Worm (Caenorhabditis elegans): ENCODE data around the gene Y43F8C.15.

The Y43F8C.15 gene

DNA sequence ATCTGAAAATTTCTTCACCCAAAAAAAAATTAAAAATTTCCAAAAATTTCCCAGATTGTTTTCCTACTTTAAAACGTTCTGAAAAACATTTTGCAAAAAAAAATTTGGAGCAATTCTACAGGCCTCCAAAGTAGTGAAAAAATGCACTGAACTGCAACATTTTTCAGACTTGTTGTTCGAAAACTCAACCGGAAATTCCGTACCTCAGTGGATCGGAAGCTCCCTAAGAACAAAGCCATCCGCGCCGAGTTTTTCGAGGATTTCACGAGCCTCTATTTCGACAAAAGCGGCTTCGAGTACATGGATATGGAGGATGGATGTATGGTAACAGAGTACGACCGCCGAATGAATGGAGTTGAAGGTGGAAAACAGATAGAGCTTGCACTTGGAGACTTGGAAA, 27.7 kb upstream of the Y43F8C.15 start, which contains the start of gene fbxa-131:
TSS of gene fbxa-131 (plus strand) at position 301 of the 400 bp plus-strand sequence.
- no peak for TF ChIP-seq F13H6.1 (tag; optimal IDR thresholded peaks at IDR 0.05)
- TF ChIP-seq nhr-23 (tag; optimal IDR thresholded peaks at IDR 0.05) = no peak
- TF ChIP-seq nhr-10 (tag; optimal IDR thresholded peaks at IDR 0.05) = no peak
- TF ChIP-seq dmd-4 (tag; optimal IDR thresholded peaks at IDR 0.05) = no peak
- TF ChIP-seq lin-11 (tag; optimal IDR thresholded peaks at IDR 0.05) = no peak
- no peak for TF ChIP-seq unc-62 (GFP tag; optimal IDR thresholded peaks at IDR 0.05)
- no peak for TF ChIP-seq ztf-1 (GFP tag; conservative IDR thresholded peaks at IDR 0.05)
- no peak for TF ChIP-seq crh-2 (tag; optimal IDR thresholded peaks at IDR 0.05)
- no peak for TF ChIP-seq nhr-12 (tag; optimal IDR thresholded peaks at IDR 0.05)
- TF ChIP-seq unc-55 (GFP tag; optimal IDR thresholded peaks at IDR 0.05) = no peak
- TF ChIP-seq snpc-4 (tag; optimal IDR thresholded peaks at IDR 0.05) = no peak
- no peak for TF ChIP-seq egl-27 (tag; optimal IDR thresholded peaks at IDR 0.05)
- TF ChIP-seq ceh-16 (tag; optimal IDR thresholded peaks at IDR 0.05) = no peak
- no peak for TF ChIP-seq nhr-237 (tag; optimal IDR thresholded peaks at IDR 0.05)
- TF ChIP-seq nhr-129 (tag; optimal IDR thresholded peaks at IDR 0.05) = no peak
- no peak for TF ChIP-seq aly-2 (tag; optimal IDR thresholded peaks at IDR 0.05)
- no peak for TF ChIP-seq alr-1 (tag; optimal IDR thresholded peaks at IDR 0.05)
- no peak for TF ChIP-seq fos-1 (tag; optimal IDR thresholded peaks at IDR 0.05)
- TF ChIP-seq C34F6.9 (tag; optimal IDR thresholded peaks at IDR 0.05) = no peak

DNA sequence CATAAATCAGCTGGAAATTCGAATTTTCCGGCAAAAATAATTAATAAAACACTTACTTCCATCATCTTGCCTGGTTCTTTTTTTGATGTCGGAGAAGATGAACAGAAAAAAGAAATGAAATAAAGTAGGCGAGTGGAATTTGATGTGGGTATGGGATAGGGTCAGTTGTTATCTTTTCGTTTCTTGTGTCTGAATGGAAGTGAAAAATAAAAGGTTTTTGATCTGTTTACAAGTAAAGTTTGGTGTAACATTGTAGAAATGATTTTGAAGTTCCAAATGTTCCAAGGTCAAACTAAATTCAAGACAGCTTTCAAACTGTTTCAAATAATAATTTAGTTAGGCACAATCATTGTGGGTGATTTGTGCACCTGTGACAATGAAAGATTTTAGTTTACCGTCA, 27.0 kb upstream of the Y43F8C.15 start, which contains the start of gene W04E12.7:
TSS of gene W04E12.7 (minus strand) at position 101 of the 400 bp plus-strand sequence.
- TF ChIP-seq ztf-4 (tag; optimal IDR thresholded peaks at IDR 0.05) (no peak), C34F6.9 (tag; optimal IDR thresholded peaks at IDR 0.05) (no peak)

DNA sequence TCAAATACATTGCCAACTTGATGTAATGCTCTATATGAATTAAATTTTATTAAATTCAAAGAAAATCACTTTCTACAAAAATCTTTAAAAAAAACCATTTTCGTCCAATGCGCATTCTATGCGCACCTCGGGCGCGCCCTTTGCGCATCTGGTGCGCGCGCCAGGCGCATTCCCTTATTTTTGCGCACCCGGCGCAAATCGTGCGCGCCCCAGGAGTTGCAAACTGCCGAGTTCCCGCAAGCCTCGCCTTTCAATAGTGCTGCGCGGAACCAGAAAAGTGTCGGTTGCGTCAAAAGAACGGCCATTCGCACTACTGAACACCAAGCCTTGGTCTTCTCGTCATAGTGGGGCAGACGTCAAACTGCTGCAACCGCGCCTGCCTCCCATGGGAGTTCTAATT, 23.3 kb upstream of the Y43F8C.15 start:
- TF ChIP-seq nhr-77 (tag; optimal IDR thresholded peaks at IDR 0.05) (no peak), gmeb-1 (tag; optimal IDR thresholded peaks at IDR 0.05) (no peak), ama-1 (optimal IDR thresholded peaks at IDR 0.05) (no peak), aly-2 (tag; optimal IDR thresholded peaks at IDR 0.05) (no peak)

DNA sequence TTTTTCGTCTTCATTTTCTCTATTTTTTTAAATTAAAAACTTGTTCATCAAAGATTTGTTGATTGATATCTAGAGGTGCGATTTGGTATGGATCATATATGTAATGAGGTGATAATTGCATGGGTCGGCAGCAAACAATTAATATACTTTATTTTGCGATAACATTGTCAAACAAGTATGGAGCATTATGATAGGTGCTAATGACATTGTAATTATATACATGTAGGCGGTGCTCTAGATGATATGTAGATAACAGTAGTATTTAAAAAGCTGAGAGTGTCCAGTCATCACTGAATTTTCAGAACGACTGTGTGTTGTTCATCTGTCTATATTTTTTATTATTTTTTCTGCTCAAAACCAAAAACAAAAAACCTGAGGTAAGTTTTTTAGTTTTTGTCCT, 19.9 kb upstream of the Y43F8C.15 start, which contains the start of gene Y116F11A.1:
TSS of gene Y116F11A.1 (plus strand) at position 301 of the 400 bp plus-strand sequence.
- TF ChIP-seq lsy-2 (tag; optimal IDR thresholded peaks at IDR 0.05) = no peak
- TF ChIP-seq nhr-6 (tag; optimal IDR thresholded peaks at IDR 0.05) = no peak
- no peak for TF ChIP-seq zag-1 (tag; optimal IDR thresholded peaks at IDR 0.05)
- no peak for TF ChIP-seq nhr-23 (tag; optimal IDR thresholded peaks at IDR 0.05)
- TF ChIP-seq mab-5 (tag; optimal IDR thresholded peaks at IDR 0.05) = no peak
- TF ChIP-seq nhr-129 (tag; optimal IDR thresholded peaks at IDR 0.05) = no peak
- TF ChIP-seq nhr-77 (tag; optimal IDR thresholded peaks at IDR 0.05) = no peak
- TF ChIP-seq sma-3 (GFP tag; optimal IDR thresholded peaks at IDR 0.05) = no peak
- TF ChIP-seq lin-11 (tag; optimal IDR thresholded peaks at IDR 0.05) = no peak
- TF ChIP-seq ztf-1 (GFP tag; conservative IDR thresholded peaks at IDR 0.05) = no peak
- no peak for TF ChIP-seq aly-2 (tag; optimal IDR thresholded peaks at IDR 0.05)
- no peak for TF ChIP-seq mdl-1 (tag; optimal IDR thresholded peaks at IDR 0.05)
- no peak for TF ChIP-seq F13H6.1 (tag; optimal IDR thresholded peaks at IDR 0.05)
- no peak for TF ChIP-seq nhr-12 (tag; optimal IDR thresholded peaks at IDR 0.05)
- no peak for TF ChIP-seq ztf-4 (tag; optimal IDR thresholded peaks at IDR 0.05)

DNA sequence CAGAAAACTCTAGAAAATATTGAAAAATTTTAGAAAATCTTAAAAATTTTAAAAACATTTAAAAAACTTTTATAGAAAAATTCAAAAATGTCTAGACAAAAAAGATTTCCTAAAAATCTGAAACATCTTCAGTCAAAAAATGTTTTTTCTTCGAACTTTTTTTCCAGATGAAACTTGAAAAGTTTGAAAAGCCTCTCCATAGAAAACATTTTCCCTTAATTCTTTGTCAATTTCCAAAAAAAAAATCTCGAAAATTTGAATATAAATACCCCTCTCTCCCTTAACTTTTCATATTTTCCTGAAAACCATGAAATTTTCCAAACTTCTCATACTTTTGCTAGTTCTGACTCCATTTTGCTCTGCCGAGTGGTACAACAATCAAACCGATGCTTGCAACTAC, 18.3 kb upstream of the Y43F8C.15 start, which contains the start of gene Y116F11A.3:
TSS of gene Y116F11A.3 (plus strand) at position 301 of the 400 bp plus-strand sequence.
- no peak for TF ChIP-seq nhr-10 (tag; optimal IDR thresholded peaks at IDR 0.05)
- no peak for TF ChIP-seq nhr-129 (tag; optimal IDR thresholded peaks at IDR 0.05)
- TF ChIP-seq nhr-23 (tag; optimal IDR thresholded peaks at IDR 0.05) = no peak
- TF ChIP-seq egl-27 (tag; optimal IDR thresholded peaks at IDR 0.05) = no peak
- TF ChIP-seq mdl-1 (tag; optimal IDR thresholded peaks at IDR 0.05) = no peak
- no peak for TF ChIP-seq skn-1 (tag; optimal IDR thresholded peaks at IDR 0.05)
- no peak for TF ChIP-seq sem-4 (tag; optimal IDR thresholded peaks at IDR 0.05)
- TF ChIP-seq lsy-2 (tag; optimal IDR thresholded peaks at IDR 0.05) = no peak

DNA sequence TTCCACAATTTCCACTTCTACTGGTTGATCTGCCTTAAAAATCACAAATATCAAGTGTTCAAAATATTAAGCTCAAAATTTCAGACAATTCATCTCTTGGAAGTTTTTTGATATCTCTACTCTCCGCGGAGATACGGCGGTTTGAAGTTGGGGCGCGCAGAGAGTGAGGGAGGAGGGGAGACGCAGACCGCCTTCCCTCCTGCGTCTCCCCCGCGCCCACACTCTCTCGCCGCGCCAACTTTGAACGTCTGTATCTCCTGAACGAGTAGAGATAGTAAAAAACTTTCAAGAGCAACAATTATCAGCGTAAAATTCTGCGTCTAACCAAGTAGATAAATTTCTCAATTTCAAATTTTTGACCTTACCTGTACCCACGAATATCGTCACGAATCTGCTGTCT, 17.6 kb upstream of the Y43F8C.15 start:
- TF ChIP-seq ama-1 (optimal IDR thresholded peaks at IDR 0.05) = no peak
- TF ChIP-seq lin-13 (GFP tag; optimal IDR thresholded peaks at IDR 0.05) = peak; percentile 54

All from whole organism, L2 larva.